Worm (Caenorhabditis elegans) whole organism, L1 larva: ENCODE measurements around the gene suex-2.

ENCODE experiments used
- C16A3.4 ChIP-seq: fragments of 150-350 bp; optimal IDR thresholded peaks from 2 replicates; lab custom pipeline; 2014; ENCODE audit warnings: missing biosample characterization, missing genetic modification characterization
- C34B4.2 ChIP-seq: sonication (generic microtip); optimal IDR thresholded peaks from 2 replicates; lab custom pipeline; 2017; ENCODE audit warnings: mild to moderate bottlenecking, missing genetic modification characterization, missing compliant biosample characterization
- Y116A8C.19 ChIP-seq: sonication (generic microtip); optimal IDR thresholded peaks from 2 replicates; lab custom pipeline; 2016; ENCODE audit warnings: missing compliant biosample characterization, missing genetic modification characterization, borderline replicate concordance
- aha-1 ChIP-seq: fragments of 150-350 bp; optimal IDR thresholded peaks from 2 replicates; lab custom pipeline; 2014; ENCODE audit warnings: missing biosample characterization, missing genetic modification characterization
- alr-1 ChIP-seq: fragments of 200-800 bp; sonication (Bioruptor generic); optimal IDR thresholded peaks from 2 replicates; lab custom pipeline; 2018; ENCODE audit warnings: borderline replicate concordance, mild to moderate bottlenecking, missing genetic modification characterization, missing compliant biosample characterization
- ceh-63 ChIP-seq: fragments of 200-800 bp; sonication (Bioruptor generic); optimal IDR thresholded peaks from 2 replicates; lab custom pipeline; 2018; ENCODE audit warnings: mild to moderate bottlenecking, missing genetic modification characterization, missing compliant biosample characterization
- ceh-88 ChIP-seq: fragments of 200-800 bp; sonication (Bioruptor generic); IDR thresholded peaks from 2 replicates; pipeline ENCODE4 v1.3.6; 2022; ENCODE audit warnings: missing genetic modification characterization, missing compliant biosample characterization
- ceh-90 ChIP-seq: sonication (generic microtip); optimal IDR thresholded peaks from 2 replicates; lab custom pipeline; 2016; ENCODE audit warnings: missing genetic modification characterization, missing compliant biosample characterization
- dsc-1 ChIP-seq: sonication (generic microtip); optimal IDR thresholded peaks from 2 replicates; lab custom pipeline; 2016; ENCODE audit warnings: mild to moderate bottlenecking, missing genetic modification characterization, missing compliant biosample characterization
- efl-1 ChIP-seq, 4 experiments: fragments of 150-350 bp; optimal IDR thresholded peaks in 3 of 4; peaks in 1 of 4; 1 replicate in 1 of 4; 2 replicates in 3 of 4; lab custom pipeline; 2014; ENCODE audit warnings: missing biosample characterization in 2 of 4, missing genetic modification characterization in 2 of 4, missing genetic modification reagents in 2 of 4
- egl-13 ChIP-seq: sonication (generic microtip); optimal IDR thresholded peaks from 2 replicates; lab custom pipeline; 2016; ENCODE audit warnings: missing genotype, missing genetic modification reagents, missing genetic modification characterization, missing compliant biosample characterization
- elt-2 ChIP-seq: sonication (generic microtip); optimal IDR thresholded peaks from 2 replicates; lab custom pipeline; 2016; ENCODE audit warnings: missing genetic modification characterization, mild to moderate bottlenecking, inconsistent platforms, missing compliant biosample characterization, missing genetic modification reagents
- ets-5 ChIP-seq: fragments of 200-800 bp; sonication (Bioruptor generic); IDR thresholded peaks from 2 replicates; pipeline ENCODE4 v1.3.6; 2022; ENCODE audit warnings: missing genetic modification characterization, missing compliant biosample characterization
- fkh-8 ChIP-seq: sonication (generic microtip); optimal IDR thresholded peaks from 2 replicates; lab custom pipeline; 2016; ENCODE audit warnings: mild to moderate bottlenecking, missing genetic modification characterization, missing compliant biosample characterization
- grh-1 ChIP-seq: fragments of 200-800 bp; sonication (Bioruptor generic); IDR thresholded peaks from 2 replicates; pipeline ENCODE4 v1.3.6; 2022; ENCODE audit warnings: missing genetic modification reagents, missing genetic modification characterization, missing compliant biosample characterization
- hlh-4 ChIP-seq: sonication (generic microtip); optimal IDR thresholded peaks from 2 replicates; lab custom pipeline; 2016; ENCODE audit warnings: mild to moderate bottlenecking, missing genetic modification characterization, missing compliant biosample characterization
- hpl-2 ChIP-seq: fragments of 150-350 bp; optimal IDR thresholded peaks from 2 replicates; lab custom pipeline; 2014; ENCODE audit warnings: missing biosample characterization, missing genetic modification reagents, missing genetic modification characterization
- irx-1 ChIP-seq: sonication (generic microtip); optimal IDR thresholded peaks from 2 replicates; lab custom pipeline; 2016; ENCODE audit warnings: missing genetic modification characterization, missing compliant biosample characterization
- lin-13 ChIP-seq: fragments of 150-350 bp; optimal IDR thresholded peaks from 2 replicates; lab custom pipeline; 2014; ENCODE audit warnings: missing biosample characterization, missing genetic modification reagents, missing genetic modification characterization
- lin-14 ChIP-seq: fragments of 200-800 bp; sonication (Bioruptor generic); optimal IDR thresholded peaks from 2 replicates; lab custom pipeline; 2018; ENCODE audit warnings: mild to moderate bottlenecking, missing genetic modification characterization, moderate library complexity, missing compliant biosample characterization
- lsy-2 ChIP-seq, 2 experiments: fragments of 150-350 bp; optimal IDR thresholded peaks; 2 replicates each; lab custom pipeline; 2014; ENCODE audit warnings: missing biosample characterization in 2 of 2, missing genetic modification characterization in 2 of 2
- mab-9 ChIP-seq: fragments of 200-800 bp; sonication (Bioruptor generic); IDR thresholded peaks from 2 replicates; pipeline ENCODE4 v1.3.6; 2022; ENCODE audit warnings: missing genetic modification reagents, missing genetic modification characterization, missing compliant biosample characterization
- mdl-1 ChIP-seq, 2 experiments: fragments of 150-350 bp; optimal IDR thresholded peaks; 2 replicates each; lab custom pipeline; 2014 to 2017; ENCODE audit warnings: missing biosample characterization in 2 of 2, missing genetic modification characterization in 2 of 2, inconsistent platforms in 1 of 2
- mef-2 ChIP-seq: fragments of 150-350 bp; optimal IDR thresholded peaks from 2 replicates; lab custom pipeline; 2014; ENCODE audit warnings: missing biosample characterization, missing genetic modification characterization
- mep-1 ChIP-seq: fragments of 150-350 bp; optimal IDR thresholded peaks from 2 replicates; lab custom pipeline; 2014; ENCODE audit warnings: missing biosample characterization, missing genetic modification characterization
- nhr-11 ChIP-seq: fragments of 150-350 bp; optimal IDR thresholded peaks from 2 replicates; lab custom pipeline; 2014; ENCODE audit warnings: missing biosample characterization, missing genetic modification characterization
- nhr-19 ChIP-seq: fragments of 200-800 bp; sonication (Bioruptor generic); conservative IDR thresholded peaks from 2 replicates; pipeline ENCODE4 v1.3.6; 2022; ENCODE audit warnings: missing genetic modification characterization, missing compliant biosample characterization
- nhr-47 ChIP-seq: sonication (generic microtip); optimal IDR thresholded peaks from 2 replicates; lab custom pipeline; 2016; ENCODE audit warnings: mild to moderate bottlenecking, missing genetic modification characterization, moderate library complexity, missing compliant biosample characterization
- nhr-71 ChIP-seq: sonication (generic microtip); optimal IDR thresholded peaks from 2 replicates; lab custom pipeline; 2016; ENCODE audit warnings: mild to moderate bottlenecking, missing genetic modification characterization, moderate library complexity, missing compliant biosample characterization
- nhr-84 ChIP-seq: sonication (generic microtip); optimal IDR thresholded peaks from 2 replicates; lab custom pipeline; 2017; ENCODE audit warnings: missing biosample characterization, missing genetic modification characterization
- nhr-90 ChIP-seq: sonication (generic microtip); optimal IDR thresholded peaks from 2 replicates; lab custom pipeline; 2016; ENCODE audit warnings: mild to moderate bottlenecking, missing genetic modification characterization, missing compliant biosample characterization; ENCODE audit not compliant: poor library complexity
- pax-3 ChIP-seq: fragments of 200-800 bp; sonication (Bioruptor generic); optimal IDR thresholded peaks from 2 replicates; lab custom pipeline; 2018; ENCODE audit warnings: mild to moderate bottlenecking, missing genetic modification characterization, moderate library complexity, missing compliant biosample characterization
- pqm-1 ChIP-seq: sonication (generic microtip); optimal IDR thresholded peaks from 3 replicates; lab custom pipeline; 2017; ENCODE audit warnings: missing biosample characterization, missing genetic modification characterization
- rnt-1 ChIP-seq: sonication (generic microtip); optimal IDR thresholded peaks from 2 replicates; lab custom pipeline; 2016; ENCODE audit warnings: mild to moderate bottlenecking, missing genetic modification characterization, moderate library complexity, missing compliant biosample characterization
- snpc-4 ChIP-seq: fragments of 150-350 bp; optimal IDR thresholded peaks from 2 replicates; lab custom pipeline; 2014; ENCODE audit warnings: missing biosample characterization, missing genetic modification characterization
- sox-4 ChIP-seq: sonication (generic microtip); optimal IDR thresholded peaks from 2 replicates; lab custom pipeline; 2016; ENCODE audit warnings: missing genetic modification characterization, missing compliant biosample characterization
- sup-37 ChIP-seq: fragments of 200-800 bp; sonication (Bioruptor generic); optimal IDR thresholded peaks from 2 replicates; lab custom pipeline; 2018; ENCODE audit warnings: mild to moderate bottlenecking, missing genetic modification characterization, missing compliant biosample characterization
- swsn-7 ChIP-seq: sonication (generic microtip); optimal IDR thresholded peaks from 2 replicates; lab custom pipeline; 2016; ENCODE audit warnings: missing genetic modification characterization, missing compliant biosample characterization
- unc-130 ChIP-seq: fragments of 150-350 bp; optimal IDR thresholded peaks from 2 replicates; lab custom pipeline; 2017; ENCODE audit warnings: missing biosample characterization, missing genetic modification characterization, inconsistent platforms
- vab-15 ChIP-seq: sonication (generic microtip); optimal IDR thresholded peaks from 2 replicates; lab custom pipeline; 2017; ENCODE audit warnings: missing genotype, mild to moderate bottlenecking, missing genetic modification characterization, missing compliant biosample characterization
- zag-1 ChIP-seq: fragments of 150-350 bp; optimal IDR thresholded peaks from 2 replicates; lab custom pipeline; 2014; ENCODE audit warnings: missing biosample characterization, missing genetic modification characterization

Gene suex-2

ce11 chrIV:9000664-9001063 is 32.6 kb downstream of the suex-2 start:
- TF ChIP-seq ets-5 (GFP tag; lab: Robert Waterston, UW) (no peak), swsn-7 (tag; lab: Kevin White, UChicago) (no peak), hpl-2 (GFP tag; lab: Kevin White, UChicago) (no peak), ceh-63 (GFP tag; lab: Kevin White, UChicago) (no peak)

DNA sequence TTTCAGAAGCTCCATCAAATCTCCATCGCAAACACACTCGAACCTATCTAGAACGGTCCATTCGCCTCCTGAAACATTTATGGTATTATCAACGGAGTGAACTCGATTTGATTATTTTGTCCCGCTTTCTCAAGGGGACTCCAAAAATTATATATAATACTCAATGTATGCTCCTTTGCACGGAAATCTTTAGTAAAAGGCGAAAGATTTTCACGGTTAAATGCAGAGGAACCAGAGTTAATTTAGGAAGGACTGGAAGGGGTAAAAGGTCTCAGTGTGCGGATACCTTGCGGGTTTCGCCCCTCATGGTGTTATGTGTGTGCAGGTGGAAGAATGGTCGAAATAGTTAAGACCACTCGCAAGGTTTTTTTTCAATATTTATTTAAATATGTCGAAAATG is 33.1 kb downstream of the suex-2 start:
- TF ChIP-seq elt-2 (tag; lab: Kevin White, UChicago) (no peak), snpc-4 (tag; lab: Kevin White, UChicago) (peak; percentile 79)

DNA sequence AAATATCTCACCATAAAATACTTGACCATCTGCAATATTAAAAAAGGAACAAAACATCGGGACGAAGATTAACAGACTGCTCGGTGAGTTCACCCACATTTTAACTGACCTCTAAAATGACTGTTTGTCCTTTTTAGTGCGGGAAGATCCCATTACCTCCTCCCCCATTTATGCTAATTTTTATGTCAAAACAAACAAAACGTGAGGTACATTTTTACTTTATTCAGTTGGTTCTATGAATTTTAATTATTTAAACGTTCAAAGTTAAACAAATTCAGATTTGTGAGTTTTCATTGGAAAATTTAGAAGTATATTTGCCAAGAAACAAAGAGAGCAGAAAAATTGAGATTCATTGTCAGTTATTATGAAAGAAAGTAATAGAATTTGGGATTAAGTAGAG is 34.5 kb downstream of the suex-2 start, which contains the start of gene C53D6.8:
TSS of gene C53D6.8 (minus strand) at position 101 of the 400 bp plus-strand sequence.
- no peak for TF ChIP-seq irx-1 (tag; lab: Kevin White, UChicago)
- TF ChIP-seq sup-37 (GFP tag; lab: Kevin White, UChicago), result no peak
- no peak for TF ChIP-seq mab-9 (GFP tag; lab: Robert Waterston, UW)
- no peak for TF ChIP-seq sox-4 (tag; lab: Kevin White, UChicago)
- TF ChIP-seq lin-14 (GFP tag; lab: Kevin White, UChicago), result no peak
- no peak for TF ChIP-seq ceh-90 (tag; lab: Kevin White, UChicago)
- no peak for TF ChIP-seq hlh-4
- TF ChIP-seq mdl-1 (tag; optimal IDR thresholded peaks at IDR 0.05; lab: Kevin White, UChicago), result no peak
- TF ChIP-seq alr-1 (tag; lab: Kevin White, UChicago), result no peak

DNA sequence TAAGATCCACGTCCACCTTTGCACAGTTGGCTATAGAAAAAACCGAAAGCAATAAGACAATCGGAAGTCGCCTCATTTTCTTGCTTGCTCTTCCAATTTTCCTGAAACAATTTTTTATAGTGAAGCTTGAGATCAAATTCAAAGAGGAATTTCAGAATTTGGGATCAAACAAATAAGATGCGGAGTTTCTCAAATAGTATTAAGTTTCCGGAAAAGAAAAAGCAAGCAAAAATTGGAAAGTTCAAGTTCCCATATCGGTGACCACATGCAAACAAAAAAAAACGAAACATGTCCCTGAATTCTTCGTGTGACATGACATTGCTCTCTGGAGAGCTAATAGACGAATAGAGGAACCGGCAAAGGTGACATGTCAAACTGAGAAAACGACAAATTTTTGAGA is 37.2 kb downstream of the suex-2 start, which contains the start of gene unc-129:
TSS of gene unc-129 (minus strand) at position 101 of the 400 bp plus-strand sequence.
- TF ChIP-seq lin-13 (no peak), lin-14 (GFP tag; lab: Kevin White, UChicago) (peak; percentile 10), fkh-8 (tag; lab: Kevin White, UChicago) (no peak), efl-1 (optimal IDR thresholded peaks at IDR 0.05; lab: Kevin White, UChicago) (no peak), efl-1 (GFP tag; optimal IDR thresholded peaks at IDR 0.05 in 1 of 2; lab: Kevin White, UChicago) (peak in 1 of 2 experiments; percentile 38), pqm-1 (tag; lab: Kevin White, UChicago) (no peak), grh-1 (no peak), aha-1 (no peak), nhr-47 (tag; lab: Kevin White, UChicago) (no peak)

DNA sequence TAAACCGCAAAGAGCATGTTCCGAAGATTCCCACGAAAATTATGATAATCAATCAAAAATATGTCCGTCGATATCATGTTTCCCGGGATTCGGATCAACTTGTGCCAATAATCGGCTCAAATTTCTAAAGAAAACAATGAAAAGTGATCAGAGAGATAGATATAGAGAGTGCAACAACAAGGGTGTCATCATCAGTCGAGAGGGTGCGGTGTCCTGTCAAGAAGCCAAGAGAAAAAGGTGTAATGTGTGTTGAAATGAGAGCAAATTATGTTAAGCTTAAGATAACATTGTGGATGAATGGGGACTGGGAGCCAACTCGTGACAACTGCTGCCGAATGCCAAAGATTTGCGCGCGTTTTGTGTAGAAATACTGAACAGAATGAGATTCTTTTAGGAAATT is 39.9 kb downstream of the suex-2 start:
- TF ChIP-seq nhr-71 (tag; lab: Kevin White, UChicago), result peak; percentile 12
- TF ChIP-seq pax-3, result no peak
- TF ChIP-seq efl-1 (optimal IDR thresholded peaks at IDR 0.05; lab: Kevin White, UChicago), result no peak
- no peak for TF ChIP-seq efl-1 (GFP tag; optimal IDR thresholded peaks at IDR 0.05 in 1 of 2; lab: Kevin White, UChicago)
- no peak for TF ChIP-seq nhr-90 (tag; lab: Kevin White, UChicago)
- no peak for TF ChIP-seq ceh-63 (GFP tag; lab: Kevin White, UChicago)
- no peak for TF ChIP-seq nhr-84 (tag; lab: Kevin White, UChicago)
- TF ChIP-seq dsc-1 (tag; lab: Kevin White, UChicago), result no peak
- peak; percentile 40 for TF ChIP-seq lin-14 (GFP tag; lab: Kevin White, UChicago)
- no peak for TF ChIP-seq mef-2 (tag; lab: Kevin White, UChicago)
- no peak for TF ChIP-seq irx-1 (tag; lab: Kevin White, UChicago)
- no peak for TF ChIP-seq zag-1 (tag; lab: Kevin White, UChicago)
- peak; percentile 25 for TF ChIP-seq rnt-1 (tag; lab: Kevin White, UChicago)
- TF ChIP-seq unc-130 (tag; lab: Kevin White, UChicago), result no peak

- no peak for TF ChIP-seq Y116A8C.19 (tag; lab: Kevin White, UChicago)
- peak; percentile 5 for TF ChIP-seq lin-14 (GFP tag; lab: Kevin White, UChicago)
- TF ChIP-seq swsn-7 (tag; lab: Kevin White, UChicago), result no peak
- no peak for TF ChIP-seq efl-1 (optimal IDR thresholded peaks at IDR 0.05; lab: Kevin White, UChicago)
- TF ChIP-seq efl-1 (GFP tag; optimal IDR thresholded peaks at IDR 0.05 in 1 of 2; lab: Kevin White, UChicago), result peak in 1 of 2 experiments; percentile 71
- no peak for TF ChIP-seq C34B4.2
- peak; percentile 43 for TF ChIP-seq elt-2 (tag; lab: Kevin White, UChicago)
- no peak for TF ChIP-seq pqm-1 (tag; lab: Kevin White, UChicago)
- TF ChIP-seq egl-13 (tag; lab: Kevin White, UChicago), result no peak
- no peak for TF ChIP-seq snpc-4 (tag; lab: Kevin White, UChicago)
- no peak for TF ChIP-seq mep-1 (tag; lab: Kevin White, UChicago)
- TF ChIP-seq nhr-19 (GFP tag; lab: Robert Waterston, UW), result no peak
- no peak for TF ChIP-seq mef-2 (tag; lab: Kevin White, UChicago)
- TF ChIP-seq nhr-11 (tag; lab: Kevin White, UChicago), result no peak
- TF ChIP-seq vab-15 (tag; lab: Kevin White, UChicago), result no peak
- TF ChIP-seq ceh-88 (GFP tag; lab: Robert Waterston, UW), result no peak
- TF ChIP-seq C16A3.4, result no peak
- TF ChIP-seq lsy-2 (tag; optimal IDR thresholded peaks at IDR 0.05; lab: Kevin White, UChicago), result no peak
These were observed 42.2 kb downstream of the suex-2 start, which contains the start of gene C53D6.11 for ce11 chrIV:9010257-9010656. TSS of gene C53D6.11 (plus strand) at chrIV:9010584.
